Fruit fly (Drosophila melanogaster): ENCODE data around the gene CG9592.

DNA sequence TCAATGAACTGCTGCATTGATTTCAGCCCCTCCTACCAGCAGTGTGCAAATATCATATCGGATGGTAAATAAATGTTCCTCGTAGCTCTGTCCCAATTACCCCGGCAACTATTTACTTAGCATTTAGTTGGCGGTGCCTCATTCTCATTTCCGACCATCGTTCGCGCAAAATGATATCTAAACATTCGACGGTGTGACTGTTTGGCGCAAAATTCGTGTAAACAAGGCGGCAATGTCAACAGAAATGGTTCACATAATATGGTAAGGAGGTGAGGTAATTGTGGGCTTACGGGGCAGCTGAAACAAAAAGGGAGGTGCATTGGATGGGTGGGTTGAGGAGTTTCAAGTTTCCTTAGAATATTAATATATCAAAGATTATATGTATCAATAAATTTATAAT lies 46.8 kb downstream of the CG9592 start:
- TF ChIP-seq CG5204 (GFP tag; optimal IDR thresholded peaks at IDR 0.05) (no peak), Mnt (GFP tag; optimal IDR thresholded peaks at IDR 0.05) (peak; percentile 16), CG7101 (tag; optimal IDR thresholded peaks at IDR 0.05) (peak; percentile 64), bab1 (GFP tag; optimal IDR thresholded peaks at IDR 0.05) (no peak), kay (GFP tag; ENCODE audit: borderline replicate concordance) (no peak), pad (GFP tag; optimal IDR thresholded peaks at IDR 0.05) (peak; percentile 13), CG1620 (GFP tag; optimal IDR thresholded peaks at IDR 0.05) (peak; percentile 40)
